Worm (Caenorhabditis elegans) whole organism, early embryonic: Measurements from ENCODE around the gene W08E12.6.
"Not testable (repeated sequence)": the region's sequence is repeated elsewhere in the genome, so short reads cannot be mapped to it uniquely, and the experiment has no call there.

Experiments used
- B0310.2 ChIP-seq: sonication (generic microtip); optimal IDR thresholded peaks from 2 replicates; lab custom pipeline; 2016; ENCODE audit warnings: mild to moderate bottlenecking, missing genetic modification characterization, missing compliant biosample characterization
- F13C5.2 ChIP-seq: sonication (generic microtip); optimal IDR thresholded peaks from 2 replicates; lab custom pipeline; 2017; ENCODE audit warnings: mild to moderate bottlenecking, missing genetic modification characterization, inconsistent platforms, missing compliant biosample characterization
- aly-1 ChIP-seq: sonication (generic microtip); optimal IDR thresholded peaks from 2 replicates; lab custom pipeline; 2016; ENCODE audit warnings: missing genetic modification characterization, missing compliant biosample characterization
- ama-1 ChIP-seq: fragments of 150-350 bp; optimal IDR thresholded peaks from 2 replicates; lab custom pipeline; 2014
- ceh-13 ChIP-seq: fragments of 200-800 bp; sonication (Bioruptor generic); optimal IDR thresholded peaks from 2 replicates; lab custom pipeline; 2018; ENCODE audit warnings: mild to moderate bottlenecking, missing genetic modification characterization, missing compliant biosample characterization
- ceh-36 ChIP-seq: sonication (generic microtip); optimal IDR thresholded peaks from 2 replicates; lab custom pipeline; 2016; ENCODE audit warnings: missing genetic modification characterization, inconsistent platforms, missing compliant biosample characterization
- ets-7 ChIP-seq: sonication (generic microtip); optimal IDR thresholded peaks from 2 replicates; lab custom pipeline; 2016; ENCODE audit warnings: missing genotype, missing genetic modification characterization, missing compliant biosample characterization
- flt-1 ChIP-seq: fragments of 200-800 bp; sonication (Bioruptor generic); IDR thresholded peaks from 2 replicates; pipeline ENCODE4 v1.3.6; 2022; ENCODE audit warnings: missing genetic modification characterization, missing compliant biosample characterization
- hmbx-1 ChIP-seq: sonication (generic microtip); optimal IDR thresholded peaks from 2 replicates; lab custom pipeline; 2016; ENCODE audit warnings: mild to moderate bottlenecking, missing genetic modification characterization, missing compliant biosample characterization
- hmg-4 ChIP-seq: fragments of 200-800 bp; sonication (Bioruptor generic); optimal IDR thresholded peaks from 2 replicates; lab custom pipeline; 2018; ENCODE audit warnings: mild to moderate bottlenecking, missing genetic modification characterization, missing compliant biosample characterization
- hnd-1 ChIP-seq: sonication (generic microtip); optimal IDR thresholded peaks from 2 replicates; lab custom pipeline; 2016; ENCODE audit warnings: missing genetic modification characterization, missing compliant biosample characterization
- pes-1 ChIP-seq: fragments of 200-800 bp; sonication (Bioruptor generic); IDR thresholded peaks from 2 replicates; pipeline ENCODE4 v1.3.6; 2022; ENCODE audit warnings: missing genetic modification reagents, missing genetic modification characterization, missing compliant biosample characterization
- scrt-1 ChIP-seq: fragments of 200-800 bp; sonication (Bioruptor generic); IDR thresholded peaks from 2 replicates; pipeline ENCODE4 v1.3.6; 2022; ENCODE audit warnings: missing genetic modification characterization, missing compliant biosample characterization
- sea-1 ChIP-seq: fragments of 200-800 bp; sonication (Bioruptor generic); conservative IDR thresholded peaks from 2 replicates; pipeline ENCODE4 v1.3.6; 2022; ENCODE audit warnings: missing genetic modification characterization, missing compliant biosample characterization
- tbx-11 ChIP-seq: fragments of 200-800 bp; sonication (Bioruptor generic); IDR thresholded peaks from 2 replicates; pipeline ENCODE4 v1.3.6; 2022; ENCODE audit warnings: missing genetic modification characterization, missing compliant biosample characterization
- tbx-37 ChIP-seq: fragments of 200-800 bp; sonication (Bioruptor generic); conservative IDR thresholded peaks from 2 replicates; pipeline ENCODE4 v1.3.6; 2022; ENCODE audit warnings: missing genetic modification reagents, missing genetic modification characterization, missing compliant biosample characterization
- tra-4 ChIP-seq: sonication (generic microtip); optimal IDR thresholded peaks from 2 replicates; lab custom pipeline; 2017; ENCODE audit warnings: missing genetic modification characterization, missing compliant biosample characterization

The W08E12.6 gene

ce11 chrIV:3303690-3304089 lies 5.3 kb downstream of the W08E12.6 start, which contains the start of gene idpp-12:
idpp-12 (plus strand) TSS chrIV:3303990.
- not testable (repeated sequence) for TF ChIP-seq hmbx-1 (tag; lab: Kevin White, UChicago); pes-1; F13C5.2 (tag; lab: Kevin White, UChicago)

- no peak for TF ChIP-seq tbx-37 (GFP tag; lab: Robert Waterston, UW)
- no peak for TF ChIP-seq pes-1
- TF ChIP-seq tbx-11 (GFP tag; lab: Robert Waterston, UW): no peak
- TF ChIP-seq scrt-1 (GFP tag; lab: Robert Waterston, UW): no peak
- no peak for TF ChIP-seq ama-1
- TF ChIP-seq F13C5.2 (tag; lab: Kevin White, UChicago): no peak
- no peak for TF ChIP-seq flt-1 (GFP tag; lab: Robert Waterston, UW)
- no peak for TF ChIP-seq tra-4
- TF ChIP-seq ceh-13 (GFP tag; lab: Kevin White, UChicago): no peak
- no peak for TF ChIP-seq hmbx-1 (tag; lab: Kevin White, UChicago)
- no peak for TF ChIP-seq aly-1
- no peak for TF ChIP-seq ets-7
Observed at ce11 chrIV:3305575-3305974, 7.2 kb downstream of the W08E12.6 start, which contains the start of gene W08E12.2. W08E12.2 (plus strand) TSS chrIV:3305875.

ce11 chrIV:3307463-3307862 lies 9.1 kb downstream of the W08E12.6 start, which contains the start of gene W08E12.9:
W08E12.9 (minus strand) TSS chrIV:3307563.
- TF ChIP-seq pes-1 (no peak), scrt-1 (GFP tag; lab: Robert Waterston, UW) (no peak), ceh-13 (GFP tag; lab: Kevin White, UChicago) (no peak), ceh-36 (tag; lab: Kevin White, UChicago) (no peak), aly-1 (no peak), ets-7 (no peak), F13C5.2 (tag; lab: Kevin White, UChicago) (no peak), tbx-11 (GFP tag; lab: Robert Waterston, UW) (no peak), sea-1 (GFP tag; lab: Robert Waterston, UW) (no peak), hmbx-1 (tag; lab: Kevin White, UChicago) (no peak), flt-1 (GFP tag; lab: Robert Waterston, UW) (no peak)

- TF ChIP-seq sea-1 (GFP tag; lab: Robert Waterston, UW): no peak
- TF ChIP-seq hmbx-1 (tag; lab: Kevin White, UChicago): no peak
- no peak for TF ChIP-seq ets-7
- no peak for TF ChIP-seq ama-1
- TF ChIP-seq hnd-1 (tag; lab: Kevin White, UChicago): no peak
- TF ChIP-seq B0310.2 (tag; lab: Kevin White, UChicago): no peak
- no peak for TF ChIP-seq tbx-37 (GFP tag; lab: Robert Waterston, UW)
- no peak for TF ChIP-seq flt-1 (GFP tag; lab: Robert Waterston, UW)
- TF ChIP-seq ceh-36 (tag; lab: Kevin White, UChicago): no peak
- TF ChIP-seq tra-4: no peak
- TF ChIP-seq F13C5.2 (tag; lab: Kevin White, UChicago): no peak
- no peak for TF ChIP-seq aly-1
- TF ChIP-seq scrt-1 (GFP tag; lab: Robert Waterston, UW): no peak
- TF ChIP-seq hmg-4 (GFP tag; lab: Kevin White, UChicago): no peak
- TF ChIP-seq pes-1: no peak
Observed at ce11 chrIV:3308885-3309284, 10.5 kb downstream of the W08E12.6 start.

ce11 chrIV:3310662-3311219 lies 12.3 kb downstream of the W08E12.6 start:
- no peak for TF ChIP-seq pes-1
- no peak for TF ChIP-seq hmg-4 (GFP tag; lab: Kevin White, UChicago)
- TF ChIP-seq scrt-1 (GFP tag; lab: Robert Waterston, UW): no peak
- TF ChIP-seq flt-1 (GFP tag; lab: Robert Waterston, UW): no peak
- TF ChIP-seq ets-7: no peak
- no peak for TF ChIP-seq F13C5.2 (tag; lab: Kevin White, UChicago)

ce11 chrIV:3311243-3311642 lies 12.8 kb downstream of the W08E12.6 start, which contains the start of gene zip-11:
zip-11 (plus strand) TSS chrIV:3311276.
- TF ChIP-seq pes-1: no peak
- peak; percentile 28 for TF ChIP-seq hmg-4 (GFP tag; lab: Kevin White, UChicago)

- not testable (repeated sequence) for TF ChIP-seq tbx-37 (GFP tag; lab: Robert Waterston, UW); hnd-1 (tag; lab: Kevin White, UChicago); hmg-4 (GFP tag; lab: Kevin White, UChicago)
Observed at ce11 chrIV:3331758-3332157, 33.4 kb downstream of the W08E12.6 start, which contains the start of gene F42A6.5. F42A6.5 (minus strand) TSS chrIV:3331858.

ce11 chrIV:3336585-3336984 lies 38.2 kb downstream of the W08E12.6 start, which contains the start of gene F42A6.6:
F42A6.6 (minus strand) TSS chrIV:3336873.
- TF ChIP-seq ama-1 (peak; percentile 94), scrt-1 (GFP tag; lab: Robert Waterston, UW) (0 out of 2 replicates have a peak, but pooled peaks have one; percentile 49), flt-1 (GFP tag; lab: Robert Waterston, UW) (no peak), B0310.2 (tag; lab: Kevin White, UChicago) (no peak), tra-4 (no peak), ceh-13 (GFP tag; lab: Kevin White, UChicago) (no peak), pes-1 (no peak), aly-1 (no peak), ets-7 (no peak), hmg-4 (GFP tag; lab: Kevin White, UChicago) (peak; percentile 4), F13C5.2 (tag; lab: Kevin White, UChicago) (no peak), hmbx-1 (tag; lab: Kevin White, UChicago) (no peak), tbx-11 (GFP tag; lab: Robert Waterston, UW) (0 out of 2 replicates have a peak, but pooled peaks have one; percentile 50), sea-1 (GFP tag; lab: Robert Waterston, UW) (no peak), ceh-36 (tag; lab: Kevin White, UChicago) (peak; percentile 15), tbx-37 (GFP tag; lab: Robert Waterston, UW) (no peak), hnd-1 (tag; lab: Kevin White, UChicago) (no peak)
